Fruit fly (Drosophila melanogaster) whole organism, larva: ENCODE data around the gene CG15431.

ENCODE experiments used
- noc ChIP-seq: fragments of 200-800 bp; sonication (Bioruptor generic); optimal IDR thresholded peaks from 3 replicates; lab custom pipeline; 2019; ENCODE audit warnings: missing biosample characterization, mild to moderate bottlenecking, missing genetic modification characterization, moderate library complexity

Gene CG15431

dm6 chr2L:4442010-4442587 lies 1.0 kb upstream of the CG15431 start, which contains the start of the genes Sfp24F and CG15432:
TSS of gene Sfp24F (minus strand) at chr2L:4442060.
TSS of gene CG15432 (plus strand) at chr2L:4442320.
- no peak for TF ChIP-seq noc (tag; lab: Kevin White, UChicago)

- TF ChIP-seq noc (tag; lab: Kevin White, UChicago): no peak
Measured at dm6 chr2L:4437487-4437886, 3.6 kb downstream of the CG15431 start, which contains the start of gene CG43056. TSS of gene CG43056 (plus strand) at chr2L:4437787.

- no peak for TF ChIP-seq noc (tag; lab: Kevin White, UChicago)
Measured at dm6 chr2L:4433608-4434007, 7.5 kb downstream of the CG15431 start, which contains the start of the genes CG34177 and CG34178. TSS of gene CG34177 (plus strand) at chr2L:4433908. TSS of gene CG34178 (plus strand) at chr2L:4433908.

- TF ChIP-seq noc (tag; lab: Kevin White, UChicago): no peak
Measured at dm6 chr2L:4422154-4422553, 18.9 kb downstream of the CG15431 start.

- no peak for TF ChIP-seq noc (tag; lab: Kevin White, UChicago)
Measured at dm6 chr2L:4418819-4419218, 22.3 kb downstream of the CG15431 start.

- TF ChIP-seq noc (tag; lab: Kevin White, UChicago): no peak
Measured at dm6 chr2L:4417982-4418381, 23.1 kb downstream of the CG15431 start.

- no peak for TF ChIP-seq noc (tag; lab: Kevin White, UChicago)
Measured at dm6 chr2L:4416903-4417302, 24.2 kb downstream of the CG15431 start.

dm6 chr2L:4416089-4416488 lies 25.0 kb downstream of the CG15431 start:
- TF ChIP-seq noc (tag; lab: Kevin White, UChicago): no peak

- no peak for TF ChIP-seq noc (tag; lab: Kevin White, UChicago)
Measured at dm6 chr2L:4414059-4414458, 27.0 kb downstream of the CG15431 start.

dm6 chr2L:4410855-4411254 lies 30.2 kb downstream of the CG15431 start, which contains the start of gene CG43055:
TSS of gene CG43055 (plus strand) at chr2L:4411155.
- TF ChIP-seq noc (tag; lab: Kevin White, UChicago): no peak

dm6 chr2L:4403013-4403604 lies 38.0 kb downstream of the CG15431 start, which contains the start of gene Dim1:
TSS of gene Dim1 (plus strand) at chr2L:4403251.
- TF ChIP-seq noc (tag; lab: Kevin White, UChicago): no peak

dm6 chr2L:4400653-4401052 lies 40.4 kb downstream of the CG15431 start, which contains the start of gene CG33003:
TSS of gene CG33003 (plus strand) at chr2L:4400953.
- no peak for TF ChIP-seq noc (tag; lab: Kevin White, UChicago)

dm6 chr2L:4393842-4394421 lies 47.1 kb downstream of the CG15431 start, which contains the start of gene CG3652:
TSS of gene CG3652 (minus strand) at chr2L:4393876.
- no peak for TF ChIP-seq noc (tag; lab: Kevin White, UChicago)

dm6 chr2L:4389405-4390115 lies 51.5 kb downstream of the CG15431 start:
- no peak for TF ChIP-seq noc (tag; lab: Kevin White, UChicago)

dm6 chr2L:4388027-4388426 lies 53.1 kb downstream of the CG15431 start, which contains the start of gene Tps1:
TSS of gene Tps1 (plus strand) at chr2L:4388327.
- peak; percentile 12 for TF ChIP-seq noc (tag; lab: Kevin White, UChicago)
